Worm (Caenorhabditis elegans) whole organism, L4 larva: Measurements from ENCODE around the gene tric-1B.2.

Source experiments
- aha-1 ChIP-seq: fragments of 150-350 bp; peaks from one replicate; lab custom pipeline; 2014; ENCODE audit warnings: missing biosample characterization, missing genetic modification characterization
- lsy-2 ChIP-seq, 2 experiments: fragments of 150-350 bp in 1 of 2; sonication (generic microtip) in 1 of 2; optimal IDR thresholded peaks; 2 replicates each; lab custom pipeline; 2014 to 2017; ENCODE audit warnings: missing biosample characterization in 2 of 2, missing genetic modification characterization in 2 of 2
- set-16 ChIP-seq: fragments of 200-800 bp; sonication (Bioruptor generic); IDR thresholded peaks from 2 replicates; pipeline ENCODE4 v1.3.6; 2022; ENCODE audit warnings: missing genetic modification reagents, missing genetic modification characterization, missing compliant biosample characterization

Gene tric-1B.2

DNA sequence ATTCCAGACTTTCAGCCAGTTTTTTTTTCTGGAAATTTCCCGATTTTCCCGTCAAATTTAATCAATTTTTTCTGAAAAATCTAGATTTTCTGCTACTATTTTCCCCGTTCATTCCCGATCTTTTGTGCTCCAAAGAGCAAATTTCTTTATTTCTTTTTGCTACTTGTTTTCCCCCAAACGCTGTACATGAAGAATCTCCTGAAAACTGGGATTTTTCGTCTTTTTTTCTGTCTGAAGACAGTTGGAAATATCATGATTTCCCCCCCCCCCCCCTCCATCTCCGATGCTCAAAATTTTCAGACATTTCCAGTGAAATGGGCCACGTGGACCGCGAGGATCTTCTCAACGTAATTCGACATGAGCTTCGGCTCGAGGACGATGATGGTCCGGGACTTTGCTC lies 51.2 kb downstream of the tric-1B.2 start, which contains the start of gene sinh-1:
sinh-1 (plus strand) TSS at position 301 of the 400 bp plus-strand sequence.
- 0 out of 2 replicates have a peak, but pooled peaks have one; percentile 33 for TF ChIP-seq set-16 (GFP tag; lab: Robert Waterston, UW)
- TF ChIP-seq aha-1 (tag; lab: Kevin White, UChicago), result no peak
- TF ChIP-seq, all 104 proteins: peak for 1

DNA sequence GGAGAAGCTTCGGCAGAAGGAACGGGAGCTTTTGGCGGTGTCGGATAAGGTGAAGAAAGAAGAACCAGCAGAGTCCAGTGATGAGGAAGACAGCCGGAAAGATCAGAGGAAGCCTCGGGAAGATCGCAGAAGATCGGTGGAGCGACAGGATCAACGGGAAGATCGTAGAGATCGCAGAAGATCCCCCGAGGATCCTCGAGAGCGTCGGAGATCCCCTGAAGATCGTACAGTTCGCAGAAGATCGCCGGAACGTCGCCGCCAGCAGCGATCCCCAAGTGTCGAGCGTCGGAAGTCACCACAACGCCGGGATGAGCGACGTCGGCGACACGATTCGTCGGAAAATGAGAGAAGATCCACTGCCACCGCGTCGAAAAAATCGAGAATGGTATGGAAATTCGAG lies 53.0 kb downstream of the tric-1B.2 start:
- TF ChIP-seq lsy-2 (tag; optimal IDR thresholded peaks at IDR 0.05; lab: Kevin White, UChicago) (no peak), set-16 (GFP tag; lab: Robert Waterston, UW) (peak; percentile 88)
